Fruit fly (Drosophila melanogaster) whole organism: Measurements from ENCODE around the gene Cpr67B.

Experiments
- CG8478 ChIP-seq: fragments of >200 bp; optimal IDR thresholded peaks from 2 replicates; lab custom pipeline; 2018; ENCODE audit warnings: inconsistent platforms
- Dll ChIP-seq: fragments of >200 bp; optimal IDR thresholded peaks from 2 replicates; lab custom pipeline; 2017
- EcR ChIP-seq, 2 experiments: fragments of >200 bp; optimal IDR thresholded peaks; 2 replicates each; lab custom pipeline; 2017; ENCODE audit warnings: missing biosample characterization in 2 of 2, missing genetic modification characterization in 2 of 2, missing genetic modification reagents in 2 of 2
- pan ChIP-seq: fragments of >200 bp; optimal IDR thresholded peaks from 2 replicates; lab custom pipeline; 2017
- psq ChIP-seq: fragments of >200 bp; optimal IDR thresholded peaks from 2 replicates; lab custom pipeline; 2017
- usp ChIP-seq: fragments of >200 bp; optimal IDR thresholded peaks from 2 replicates; lab custom pipeline; 2017; ENCODE audit warnings: missing biosample characterization, missing genetic modification characterization, mixed read lengths

The Cpr67B gene

dm6 chr3L:9404497-9404896, at the start of gene Cpr67B:
Gene Cpr67B (plus strand): TSS chr3L:9404797.
- TF ChIP-seq EcR (GFP tag; optimal IDR thresholded peaks at IDR 0.05; lab: Kevin White, UChicago) (no peak), pan (lab: Kevin White, UChicago) (no peak), psq (no peak), usp (GFP tag; lab: Kevin White, UChicago) (no peak), CG8478 (lab: Kevin White, UChicago) (no peak), Dll (lab: Kevin White, UChicago) (no peak)

DNA sequence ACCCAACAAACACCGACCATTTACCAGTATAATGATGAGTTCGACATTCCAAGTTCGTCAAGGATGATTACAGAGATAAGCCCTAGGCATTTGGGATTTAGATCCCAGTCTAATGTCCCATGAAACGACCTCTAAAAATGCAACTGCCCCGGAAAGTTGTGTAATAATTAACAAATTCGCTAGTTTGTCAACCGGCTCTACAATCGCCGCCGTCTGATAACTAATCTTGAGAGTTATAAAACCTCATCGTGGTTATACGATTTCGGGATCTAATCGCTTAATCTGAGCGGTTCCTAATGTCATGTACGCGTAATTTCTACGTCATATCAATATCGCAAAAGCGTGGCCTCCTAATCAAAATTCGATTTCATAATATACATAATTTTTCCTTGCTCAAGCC, 49.0 kb upstream of the Cpr67B start:
- no peak for TF ChIP-seq EcR (GFP tag; optimal IDR thresholded peaks at IDR 0.05; lab: Kevin White, UChicago)
- TF ChIP-seq CG8478 (lab: Kevin White, UChicago): no peak
- TF ChIP-seq usp (GFP tag; lab: Kevin White, UChicago): no peak
- TF ChIP-seq Dll (lab: Kevin White, UChicago): no peak
- TF ChIP-seq psq: no peak
- TF ChIP-seq pan (lab: Kevin White, UChicago): no peak

- TF ChIP-seq CG8478 (lab: Kevin White, UChicago): no peak
- no peak for TF ChIP-seq psq
- TF ChIP-seq EcR (GFP tag; optimal IDR thresholded peaks at IDR 0.05; lab: Kevin White, UChicago): no peak
- no peak for TF ChIP-seq Dll (lab: Kevin White, UChicago)
- no peak for TF ChIP-seq usp (GFP tag; lab: Kevin White, UChicago)
- no peak for TF ChIP-seq pan (lab: Kevin White, UChicago)
Measured at dm6 chr3L:9356138-9356753, 48.4 kb upstream of the Cpr67B start.

dm6 chr3L:9357830-9358712, 46.5 kb upstream of the Cpr67B start:
- TF ChIP-seq CG8478 (lab: Kevin White, UChicago) (no peak), EcR (GFP tag; optimal IDR thresholded peaks at IDR 0.05; lab: Kevin White, UChicago) (no peak), pan (lab: Kevin White, UChicago) (no peak), usp (GFP tag; lab: Kevin White, UChicago) (no peak), psq (no peak), Dll (lab: Kevin White, UChicago) (no peak)

dm6 chr3L:9358713-9359040, 45.9 kb upstream of the Cpr67B start, which contains the start of the genes UGP and Svip:
Gene UGP (minus strand): TSS chr3L:9358935.
Gene Svip (plus strand): TSS chr3L:9358999.
- TF ChIP-seq Dll (lab: Kevin White, UChicago): no peak
- no peak for TF ChIP-seq CG8478 (lab: Kevin White, UChicago)
- no peak for TF ChIP-seq EcR (GFP tag; optimal IDR thresholded peaks at IDR 0.05; lab: Kevin White, UChicago)
- no peak for TF ChIP-seq psq

dm6 chr3L:9360217-9360692, 44.3 kb upstream of the Cpr67B start, which contains the start of gene Pdxk:
Gene Pdxk (plus strand): TSS chr3L:9360316.
- TF ChIP-seq pan (lab: Kevin White, UChicago) (no peak), psq (no peak), EcR (GFP tag; optimal IDR thresholded peaks at IDR 0.05; lab: Kevin White, UChicago) (no peak), Dll (lab: Kevin White, UChicago) (no peak), CG8478 (lab: Kevin White, UChicago) (no peak)

- TF ChIP-seq EcR (GFP tag; optimal IDR thresholded peaks at IDR 0.05; lab: Kevin White, UChicago): no peak
- TF ChIP-seq psq: no peak
- TF ChIP-seq CG8478 (lab: Kevin White, UChicago): no peak
- no peak for TF ChIP-seq pan (lab: Kevin White, UChicago)
- no peak for TF ChIP-seq Dll (lab: Kevin White, UChicago)
- TF ChIP-seq usp (GFP tag; lab: Kevin White, UChicago): no peak
Measured at dm6 chr3L:9361894-9362293, 42.7 kb upstream of the Cpr67B start, which contains the start of gene CG34456. Gene CG34456 (plus strand): TSS chr3L:9362108.

DNA sequence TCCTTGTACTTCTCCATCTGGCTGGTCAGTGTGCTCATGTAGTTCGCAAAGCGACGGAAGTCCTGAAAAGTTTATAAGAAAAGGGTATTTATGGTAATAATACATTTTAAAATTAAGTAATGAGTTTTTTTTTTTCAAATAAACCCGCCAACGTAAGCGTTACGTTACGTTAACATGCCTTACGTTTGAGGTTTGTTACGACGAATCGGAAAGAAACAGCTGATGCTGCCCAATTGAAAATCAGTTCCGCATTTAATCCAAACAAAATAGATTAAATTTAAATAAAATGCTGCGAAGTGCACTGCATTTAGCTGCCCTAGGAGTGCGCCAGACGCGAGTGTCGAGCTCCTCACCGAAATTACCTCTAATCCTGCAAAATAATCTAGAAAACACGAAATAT, 40.5 kb upstream of the Cpr67B start, which contains the start of gene mRRF1:
TSS of gene mRRF1 (plus strand) at position 220 of the 400 bp plus-strand sequence.
- TF ChIP-seq pan (lab: Kevin White, UChicago) (no peak), EcR (GFP tag; optimal IDR thresholded peaks at IDR 0.05; lab: Kevin White, UChicago) (no peak), psq (no peak), CG8478 (lab: Kevin White, UChicago) (no peak), usp (GFP tag; lab: Kevin White, UChicago) (no peak), Dll (lab: Kevin White, UChicago) (no peak)

DNA sequence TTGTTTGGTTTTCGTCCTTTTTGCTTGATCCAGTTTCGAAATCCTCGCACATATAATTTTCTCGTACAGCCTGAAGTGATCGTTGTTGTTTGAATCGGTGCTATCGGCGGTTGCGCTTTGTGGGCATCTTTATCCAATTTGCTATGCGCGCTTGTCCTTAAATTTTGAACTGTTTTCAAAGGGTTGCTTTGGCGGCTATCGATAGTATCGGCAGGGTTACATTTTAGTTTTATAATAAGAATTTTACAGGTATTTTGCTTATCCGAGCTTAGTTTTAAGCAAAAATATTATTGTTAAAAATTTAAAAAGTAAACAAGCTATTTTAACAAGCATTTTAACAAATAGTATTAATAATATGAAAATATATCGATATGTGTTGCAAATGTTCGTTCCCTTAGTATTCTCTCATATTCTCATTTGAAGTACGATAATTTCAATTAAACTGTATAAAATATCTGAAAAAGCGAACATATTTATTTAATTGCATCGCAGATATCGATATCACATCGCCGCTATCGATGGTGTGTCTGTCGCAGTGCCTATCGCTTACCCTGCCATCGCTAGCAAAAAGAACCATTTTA, 37.7 kb upstream of the Cpr67B start, which contains the start of the genes Klp67A and CG4452:
TSS of gene Klp67A (minus strand) at position 197 of the 581 bp plus-strand sequence.
TSS of gene CG4452 (plus strand) at position 528 of the 581 bp plus-strand sequence.
- TF ChIP-seq psq (peak; percentile 62), Dll (lab: Kevin White, UChicago) (no peak)

DNA sequence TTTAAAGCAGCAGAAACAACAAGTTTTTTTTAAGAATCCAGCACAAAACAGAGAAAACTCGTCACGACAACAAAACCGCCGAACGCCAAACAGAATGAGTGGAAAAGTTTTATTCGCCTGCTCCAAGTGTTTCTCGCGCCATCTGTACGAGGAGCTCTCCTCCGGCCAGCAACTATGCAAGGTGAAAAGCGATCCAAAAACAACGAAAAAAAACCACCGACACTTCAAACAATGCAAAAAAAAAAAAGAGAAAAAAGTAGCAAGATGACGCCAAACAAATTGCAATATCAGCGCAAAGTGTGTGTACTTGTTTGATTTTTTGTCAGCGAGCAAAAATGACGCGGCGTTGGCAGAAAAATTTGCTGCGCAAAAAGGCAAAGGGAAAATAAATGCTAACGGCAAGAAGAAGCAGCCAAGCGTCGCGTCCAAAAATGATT, 37.1 kb upstream of the Cpr67B start:
- TF ChIP-seq pan (lab: Kevin White, UChicago) (no peak), CG8478 (lab: Kevin White, UChicago) (no peak), Dll (lab: Kevin White, UChicago) (no peak), psq (no peak), usp (GFP tag; lab: Kevin White, UChicago) (no peak), EcR (GFP tag; optimal IDR thresholded peaks at IDR 0.05; lab: Kevin White, UChicago) (no peak)

dm6 chr3L:9368665-9369064, 35.9 kb upstream of the Cpr67B start:
- no peak for TF ChIP-seq usp (GFP tag; lab: Kevin White, UChicago)
- no peak for TF ChIP-seq CG8478 (lab: Kevin White, UChicago)
- TF ChIP-seq EcR (GFP tag; optimal IDR thresholded peaks at IDR 0.05; lab: Kevin White, UChicago): no peak
- TF ChIP-seq pan (lab: Kevin White, UChicago): no peak
- TF ChIP-seq psq: no peak
- no peak for TF ChIP-seq Dll (lab: Kevin White, UChicago)
